Worm (Caenorhabditis elegans) whole organism, late embryonic: ENCODE results near the gene C02B10.3.

Experiments used
- fax-1 ChIP-seq: sonication (generic microtip); optimal IDR thresholded peaks from 2 replicates; lab custom pipeline; 2016; ENCODE audit warnings: missing genotype, missing genetic modification characterization, missing compliant biosample characterization
- hlh-8 ChIP-seq: sonication (generic microtip); optimal IDR thresholded peaks from 2 replicates; lab custom pipeline; 2016; ENCODE audit warnings: missing genotype, missing genetic modification characterization, missing compliant biosample characterization
- lin-11 ChIP-seq: fragments of 200-800 bp; sonication (Bioruptor generic); optimal IDR thresholded peaks from 2 replicates; lab custom pipeline; 2018; ENCODE audit warnings: mild to moderate bottlenecking, missing genetic modification characterization, missing compliant biosample characterization
- nhr-11 ChIP-seq: fragments of 150-350 bp; optimal IDR thresholded peaks from 2 replicates; lab custom pipeline; 2014; ENCODE audit warnings: missing biosample characterization, missing genetic modification characterization
- pat-9 ChIP-seq: fragments of 200-800 bp; sonication (Bioruptor generic); optimal IDR thresholded peaks from 2 replicates; lab custom pipeline; 2018; ENCODE audit warnings: mild to moderate bottlenecking, missing genetic modification characterization, moderate library complexity, missing compliant biosample characterization
- unc-55 ChIP-seq: sonication (generic microtip); optimal IDR thresholded peaks from 2 replicates; lab custom pipeline; 2017; ENCODE audit warnings: missing biosample characterization, missing genetic modification reagents, missing genetic modification characterization

DNA sequence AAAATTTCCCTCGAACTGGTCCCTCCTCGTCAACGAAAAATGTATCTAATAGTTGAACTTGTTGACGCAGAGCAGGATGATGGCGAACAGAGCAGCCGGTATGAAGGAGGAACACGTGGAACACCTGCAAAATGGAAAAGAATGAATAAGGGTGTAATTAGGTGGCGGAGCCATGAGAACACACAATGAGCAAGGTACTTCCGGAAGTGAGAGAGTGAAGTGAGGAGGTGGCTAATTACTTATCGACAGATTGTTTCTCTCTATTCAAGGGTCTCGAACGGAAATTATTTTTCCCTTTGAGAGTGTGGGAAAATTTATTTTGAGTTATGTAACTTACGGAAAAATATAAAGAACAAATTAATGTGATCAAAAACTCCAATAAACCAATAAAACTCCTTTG is 9.6 kb downstream of the C02B10.3 start:
- TF ChIP-seq nhr-11 (tag; lab: Kevin White, UChicago) (no peak), lin-11 (no peak), pat-9 (tag; lab: Kevin White, UChicago) (no peak), unc-55 (GFP tag; lab: Kevin White, UChicago) (no peak), fax-1 (no peak), hlh-8 (tag; lab: Kevin White, UChicago) (no peak)
